Worm (Caenorhabditis elegans) whole organism, L4 larva: ENCODE results near the gene str-146.
A peak's percentile ranks its signal among the peaks of the same experiment; 100 is the strongest.

Source experiments
- F10B5.3 ChIP-seq: sonication (generic microtip); optimal IDR thresholded peaks from 2 replicates; lab custom pipeline; 2016; ENCODE audit warnings: mild to moderate bottlenecking, missing genetic modification characterization, missing compliant biosample characterization
- F44E2.7 ChIP-seq: fragments of 200-800 bp; sonication (Bioruptor generic); IDR thresholded peaks from 2 replicates; pipeline ENCODE4 v2.1.2; 2022; ENCODE audit warnings: missing genetic modification characterization, missing compliant biosample characterization
- Y105C5A.15 ChIP-seq: fragments of 200-800 bp; sonication (Bioruptor generic); IDR thresholded peaks from 2 replicates; pipeline ENCODE4 v1.3.6; 2022; ENCODE audit warnings: missing genetic modification characterization, missing compliant biosample characterization
- Y48G9A.11 ChIP-seq: fragments of 200-800 bp; sonication (Bioruptor generic); IDR thresholded peaks from 2 replicates; pipeline ENCODE4 v1.3.6; 2022; ENCODE audit warnings: missing genetic modification reagents, missing genetic modification characterization, missing compliant biosample characterization
- Y75B8A.6 ChIP-seq: fragments of 200-800 bp; sonication (Bioruptor generic); IDR thresholded peaks from 2 replicates; pipeline ENCODE4 v1.3.6; 2022; ENCODE audit warnings: missing genetic modification reagents, missing genetic modification characterization, missing compliant biosample characterization
- ZK337.2 ChIP-seq: fragments of 200-800 bp; sonication (Bioruptor generic); IDR thresholded peaks from 2 replicates; pipeline ENCODE4 v1.3.6; 2022; ENCODE audit warnings: missing genetic modification reagents, missing genetic modification characterization, missing compliant biosample characterization
- ZK546.5 ChIP-seq, 2 experiments: sonication (generic microtip); optimal IDR thresholded peaks; 2 replicates each; lab custom pipeline; 2017; ENCODE audit warnings: missing biosample characterization in 2 of 2, missing genetic modification characterization in 2 of 2
- aha-1 ChIP-seq: fragments of 150-350 bp; peaks from one replicate; lab custom pipeline; 2014; ENCODE audit warnings: missing biosample characterization, missing genetic modification characterization
- aly-2 ChIP-seq: sonication (generic microtip); optimal IDR thresholded peaks from 2 replicates; lab custom pipeline; 2018; ENCODE audit warnings: missing biosample characterization, missing genetic modification characterization
- attf-4 ChIP-seq: sonication (generic microtip); optimal IDR thresholded peaks from 3 replicates; lab custom pipeline; 2017; ENCODE audit warnings: missing biosample characterization, missing genetic modification characterization
- ceh-32 ChIP-seq: sonication (generic microtip); optimal IDR thresholded peaks from 2 replicates; lab custom pipeline; 2016; ENCODE audit warnings: mild to moderate bottlenecking, missing genetic modification characterization, missing compliant biosample characterization; ENCODE audit not compliant: poor library complexity
- ceh-44 ChIP-seq: fragments of 200-800 bp; sonication (Bioruptor generic); IDR thresholded peaks from 2 replicates; pipeline ENCODE4 v1.3.6; 2022; ENCODE audit warnings: missing genetic modification reagents, missing genetic modification characterization, missing compliant biosample characterization
- ceh-62 ChIP-seq: sonication (generic microtip); optimal IDR thresholded peaks from 2 replicates; lab custom pipeline; 2017; ENCODE audit warnings: missing biosample characterization, missing genetic modification characterization
- cey-2 ChIP-seq: sonication (generic microtip); optimal IDR thresholded peaks from 3 replicates; lab custom pipeline; 2017; ENCODE audit warnings: missing genetic modification characterization, mild to moderate bottlenecking, missing compliant biosample characterization, antibody characterized with exemption, borderline replicate concordance; ENCODE audit not compliant: insufficient read depth
- ctbp-1 ChIP-seq: fragments of 200-800 bp; sonication (Bioruptor generic); IDR thresholded peaks from 2 replicates; pipeline ENCODE4 v1.3.6; 2022; ENCODE audit warnings: missing genetic modification reagents, missing genetic modification characterization, missing compliant biosample characterization
- daf-16 ChIP-seq, 3 experiments: sonication (generic microtip); optimal IDR thresholded peaks; 2 replicates each; lab custom pipeline; 2016 to 2017; ENCODE audit warnings: missing genetic modification characterization in 3 of 3, missing genetic modification reagents in 3 of 3, mild to moderate bottlenecking in 2 of 3, missing compliant biosample characterization in 2 of 3, missing biosample characterization in 1 of 3, moderate library complexity in 1 of 3
- daf-19 ChIP-seq: fragments of 200-800 bp; sonication (Bioruptor generic); conservative IDR thresholded peaks from 2 replicates; pipeline ENCODE4 v1.3.6; 2022; ENCODE audit warnings: missing genetic modification characterization, missing compliant biosample characterization
- dpl-1 ChIP-seq: fragments of 150-350 bp; optimal IDR thresholded peaks from 2 replicates; lab custom pipeline; 2014; ENCODE audit warnings: missing biosample characterization, missing genetic modification reagents, missing genetic modification characterization
- duxl-1 ChIP-seq: sonication (generic microtip); optimal IDR thresholded peaks from 2 replicates; lab custom pipeline; 2016; ENCODE audit warnings: mild to moderate bottlenecking, missing genetic modification characterization, moderate library complexity, missing compliant biosample characterization; ENCODE audit not compliant: poor library complexity
- egl-43 ChIP-seq: fragments of 200-800 bp; sonication (Bioruptor generic); IDR thresholded peaks from 2 replicates; pipeline ENCODE4 v1.3.6; 2022; ENCODE audit warnings: missing genetic modification reagents, missing genetic modification characterization, missing compliant biosample characterization
- fos-1 ChIP-seq: fragments of 150-350 bp; optimal IDR thresholded peaks from 2 replicates; lab custom pipeline; 2014; ENCODE audit warnings: missing biosample characterization, missing genetic modification characterization
- lim-7 ChIP-seq: fragments of 200-800 bp; sonication (Bioruptor generic); IDR thresholded peaks from 2 replicates; pipeline ENCODE4 v1.3.6; 2022; ENCODE audit warnings: missing genetic modification characterization, missing compliant biosample characterization
- lin-1 ChIP-seq: fragments of 200-800 bp; sonication (Bioruptor generic); IDR thresholded peaks from 2 replicates; pipeline ENCODE4 v1.3.6; 2022; ENCODE audit warnings: missing genetic modification reagents, missing genetic modification characterization, missing compliant biosample characterization
- lin-13 ChIP-seq: fragments of 150-350 bp; optimal IDR thresholded peaks from 2 replicates; lab custom pipeline; 2014; ENCODE audit warnings: missing biosample characterization, missing genetic modification reagents, missing genetic modification characterization
- lin-15B ChIP-seq: fragments of 150-350 bp; sonication (generic microtip); optimal IDR thresholded peaks from 3 replicates; lab custom pipeline; 2014; ENCODE audit warnings: missing biosample characterization, missing genetic modification characterization
- lin-29 ChIP-seq: fragments of 200-800 bp; sonication (Bioruptor generic); IDR thresholded peaks from 2 replicates; pipeline ENCODE4 v1.3.6; 2022; ENCODE audit warnings: missing genetic modification reagents, missing genetic modification characterization, missing compliant biosample characterization
- lin-39 ChIP-seq: fragments of 150-350 bp; optimal IDR thresholded peaks from 2 replicates; lab custom pipeline; 2014; ENCODE audit warnings: missing biosample characterization, missing genetic modification reagents, missing genetic modification characterization
- lir-3 ChIP-seq: sonication (generic microtip); optimal IDR thresholded peaks from 2 replicates; lab custom pipeline; 2016; ENCODE audit warnings: mild to moderate bottlenecking, missing genetic modification characterization, missing compliant biosample characterization
- madf-5 ChIP-seq, 2 experiments: fragments of 200-800 bp; sonication (Bioruptor generic); IDR thresholded peaks; 2 replicates each; pipeline ENCODE4 v1.3.6; 2022; ENCODE audit warnings: missing compliant biosample characterization in 2 of 2, missing genetic modification characterization in 2 of 2
- mdl-1 ChIP-seq, 2 experiments: fragments of 150-350 bp in 1 of 2; sonication (generic microtip) in 1 of 2; optimal IDR thresholded peaks; 2 replicates each; lab custom pipeline; 2014 to 2017; ENCODE audit warnings: missing biosample characterization in 2 of 2, missing genetic modification characterization in 2 of 2
- mes-2 ChIP-seq: sonication (generic microtip); optimal IDR thresholded peaks from 2 replicates; lab custom pipeline; 2016; ENCODE audit warnings: missing genotype, mild to moderate bottlenecking, missing genetic modification characterization, missing compliant biosample characterization; ENCODE audit not compliant: poor library complexity, severe bottlenecking
- nhr-10 ChIP-seq: fragments of 150-350 bp; optimal IDR thresholded peaks from 2 replicates; lab custom pipeline; 2014; ENCODE audit warnings: missing biosample characterization, missing genetic modification characterization
- nhr-237 ChIP-seq: sonication (generic microtip); optimal IDR thresholded peaks from 2 replicates; lab custom pipeline; 2017; ENCODE audit warnings: missing biosample characterization, missing genetic modification characterization
- nhr-28 ChIP-seq: fragments of 150-350 bp; optimal IDR thresholded peaks from 2 replicates; lab custom pipeline; 2014; ENCODE audit warnings: missing biosample characterization, missing genetic modification characterization
- nhr-48 ChIP-seq: sonication (generic microtip); optimal IDR thresholded peaks from 2 replicates; lab custom pipeline; 2016; ENCODE audit warnings: mild to moderate bottlenecking, missing genetic modification characterization, missing compliant biosample characterization
- nhr-77 ChIP-seq: fragments of 150-350 bp; optimal IDR thresholded peaks from 2 replicates; lab custom pipeline; 2014; ENCODE audit warnings: missing biosample characterization, missing genetic modification characterization
- php-3 ChIP-seq: fragments of 200-800 bp; sonication (Bioruptor generic); IDR thresholded peaks from 2 replicates; pipeline ENCODE4 v1.3.6; 2022; ENCODE audit warnings: missing genetic modification reagents, missing genetic modification characterization, missing compliant biosample characterization
- saeg-2 ChIP-seq: fragments of 200-800 bp; sonication (Bioruptor generic); IDR thresholded peaks from 2 replicates; pipeline ENCODE4 v1.3.6; 2022; ENCODE audit warnings: missing genetic modification reagents, missing genetic modification characterization, missing compliant biosample characterization
- snpc-4 ChIP-seq: fragments of 150-350 bp; optimal IDR thresholded peaks from 2 replicates; lab custom pipeline; 2014; ENCODE audit warnings: missing biosample characterization, missing genetic modification characterization
- unc-130 ChIP-seq: sonication (generic microtip); optimal IDR thresholded peaks from 2 replicates; lab custom pipeline; 2016; ENCODE audit warnings: missing genetic modification reagents, missing genetic modification characterization, missing compliant biosample characterization
- unc-62 ChIP-seq, 3 experiments: fragments of 150-350 bp in 1 of 3; sonication (generic microtip); optimal IDR thresholded peaks in 2 of 3; peaks in 1 of 3; 1 replicate in 1 of 3; 2 replicates in 2 of 3; lab custom pipeline; 2014 to 2017; ENCODE audit warnings: missing biosample characterization in 3 of 3, missing genetic modification characterization in 3 of 3, missing genetic modification reagents in 3 of 3, missing genotype in 1 of 3

str-146 gene

DNA sequence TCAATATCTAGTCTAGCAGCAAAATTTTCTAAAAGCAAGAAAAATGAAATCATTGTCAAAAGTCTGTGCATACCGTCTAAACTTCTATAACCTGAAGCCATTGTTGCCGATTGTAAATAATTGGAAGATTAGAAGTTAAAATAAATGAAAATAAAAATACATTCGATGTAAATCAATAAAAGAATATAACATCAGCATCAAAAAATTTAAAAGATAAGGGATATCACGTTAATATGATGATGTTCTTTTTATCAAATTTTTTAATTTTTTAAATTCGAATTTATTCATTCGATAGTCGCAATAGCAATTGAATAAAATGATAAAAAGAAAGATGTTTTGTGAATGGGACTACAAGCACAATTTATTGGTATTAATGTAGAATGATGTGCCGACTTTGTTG is 10.1 kb downstream of the str-146 start, which contains the start of gene C09H5.7:
Gene C09H5.7, minus strand, starts transcription at position 101 of the 400 bp plus-strand sequence.
- TF ChIP-seq ceh-44 (GFP tag; lab: Robert Waterston, UW), result no peak
- TF ChIP-seq lin-1, result no peak
- TF ChIP-seq attf-4 (tag; lab: Kevin White, UChicago), result no peak

DNA sequence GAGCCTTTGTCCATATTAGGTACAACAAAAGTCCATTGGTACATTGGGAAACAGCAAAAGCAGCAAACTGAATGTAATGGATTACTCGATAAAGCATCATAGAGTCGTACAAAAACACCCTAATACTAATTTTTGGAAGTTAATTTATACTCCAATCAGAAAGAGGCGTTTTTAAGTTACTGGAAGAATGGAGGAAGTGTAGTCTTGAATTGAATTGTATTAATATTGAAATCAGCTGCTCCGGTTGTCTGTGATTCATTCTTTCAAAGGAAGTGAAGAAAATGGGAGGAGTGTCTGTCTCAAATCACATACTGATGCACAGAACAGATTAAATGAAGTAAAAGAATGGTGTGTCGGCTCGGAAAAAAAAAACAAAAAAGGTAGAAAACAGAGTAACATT is 13.7 kb downstream of the str-146 start, which contains the start of gene str-131:
Gene str-131, minus strand, starts transcription at position 101 of the 400 bp plus-strand sequence.
- TF ChIP-seq Y75B8A.6 (GFP tag; lab: Robert Waterston, UW) (no peak), ctbp-1 (GFP tag; lab: Robert Waterston, UW) (no peak), fos-1 (tag; lab: Kevin White, UChicago) (no peak), daf-16 (GFP tag; optimal IDR thresholded peaks at IDR 0.05; lab: Kevin White, UChicago) (no peak), daf-16 (tag; optimal IDR thresholded peaks at IDR 0.05; lab: Kevin White, UChicago) (no peak), lir-3 (tag; lab: Kevin White, UChicago) (no peak), snpc-4 (no peak), duxl-1 (tag; lab: Kevin White, UChicago) (no peak), lin-29 (GFP tag; lab: Robert Waterston, UW) (no peak), F10B5.3 (tag; lab: Kevin White, UChicago) (no peak), daf-19 (no peak), unc-130 (GFP tag; lab: Kevin White, UChicago) (no peak), dpl-1 (GFP tag; lab: Kevin White, UChicago) (no peak), nhr-10 (tag; lab: Kevin White, UChicago) (no peak), F44E2.7 (GFP tag; lab: Robert Waterston, UW) (no peak), lin-13 (GFP tag; lab: Kevin White, UChicago) (no peak), mdl-1 (tag; optimal IDR thresholded peaks at IDR 0.05; lab: Kevin White, UChicago) (no peak), egl-43 (GFP tag; lab: Robert Waterston, UW) (no peak), lim-7 (GFP tag; lab: Robert Waterston, UW) (no peak)

DNA sequence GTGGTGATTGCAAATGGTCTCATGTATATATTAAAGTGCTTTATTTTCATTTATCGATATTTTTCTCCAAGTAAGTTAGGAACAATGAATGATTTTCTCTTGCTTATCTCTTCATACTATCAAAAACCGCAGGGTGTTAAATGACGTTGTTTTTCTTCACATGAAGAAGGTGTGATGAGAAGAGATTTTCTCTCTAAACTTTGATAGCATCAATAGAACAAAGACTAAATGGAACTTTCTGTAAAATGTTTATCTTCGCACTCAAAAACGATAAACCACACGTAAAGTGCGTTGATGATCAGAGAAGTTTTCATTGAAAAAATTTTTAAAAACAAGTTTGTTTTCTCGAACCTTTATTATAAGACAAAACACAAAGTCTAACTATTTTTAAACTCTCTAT is 15.5 kb downstream of the str-146 start:
- peak; percentile 27 for TF ChIP-seq nhr-28
- TF ChIP-seq cey-2 (tag; lab: Kevin White, UChicago), result no peak
- TF ChIP-seq F44E2.7 (GFP tag; lab: Robert Waterston, UW), result no peak
- peak; percentile 18 for TF ChIP-seq nhr-48 (tag; lab: Kevin White, UChicago)
- TF ChIP-seq mdl-1 (tag; optimal IDR thresholded peaks at IDR 0.05; lab: Kevin White, UChicago), result peak in 1 of 2 experiments; percentile 32
- no peak for TF ChIP-seq nhr-237 (tag; lab: Kevin White, UChicago)
- TF ChIP-seq ZK337.2 (GFP tag; lab: Robert Waterston, UW), result no peak

DNA sequence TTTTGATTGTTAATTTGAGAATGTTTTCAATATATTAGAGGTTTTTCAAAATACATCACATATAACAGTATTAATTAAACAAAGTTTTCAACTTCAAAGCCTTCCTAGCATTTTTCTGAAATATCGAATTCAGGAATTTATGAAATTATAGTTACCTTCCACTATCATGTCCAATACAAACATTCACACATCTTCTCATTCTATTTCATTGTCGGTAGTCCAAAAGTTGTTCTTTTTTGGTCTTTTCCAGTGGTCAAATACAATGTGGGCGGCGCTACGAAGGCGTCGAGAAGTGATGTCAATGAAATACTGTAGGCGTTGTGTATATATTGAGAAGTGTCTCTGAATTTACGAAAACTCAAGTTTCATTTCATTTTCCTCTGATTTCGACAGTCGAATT is 19.6 kb downstream of the str-146 start, which contains the start of gene catp-3:
Gene catp-3, plus strand, starts transcription at position 301 of the 400 bp plus-strand sequence.
- TF ChIP-seq mdl-1 (tag; optimal IDR thresholded peaks at IDR 0.05; lab: Kevin White, UChicago) (no peak), nhr-77 (tag; lab: Kevin White, UChicago) (no peak), Y48G9A.11 (GFP tag; lab: Robert Waterston, UW) (no peak), lin-15B (tag; lab: Kevin White, UChicago) (no peak)

DNA sequence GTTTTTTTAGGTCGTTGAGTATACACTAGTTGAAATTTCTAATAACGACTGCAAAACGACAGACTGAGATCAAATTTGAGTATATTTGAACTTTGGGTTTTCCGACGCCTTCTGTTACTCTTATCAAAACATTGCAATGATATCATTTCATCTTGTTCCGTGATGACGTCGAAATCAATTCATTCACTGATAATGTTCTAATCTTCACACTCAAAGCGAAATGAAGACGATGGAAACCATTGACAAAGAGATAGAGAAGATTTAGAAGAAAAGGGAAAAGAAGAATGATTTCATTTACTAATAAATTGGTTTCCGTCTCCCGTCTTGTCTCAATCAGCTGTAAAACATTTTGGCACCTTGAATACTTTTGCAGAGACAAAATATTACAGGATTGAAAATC is 22.1 kb downstream of the str-146 start:
- TF ChIP-seq ZK337.2 (GFP tag; lab: Robert Waterston, UW) (no peak), cey-2 (tag; lab: Kevin White, UChicago) (no peak), ceh-32 (tag; lab: Kevin White, UChicago) (no peak), madf-5 (GFP tag; IDR thresholded peaks at IDR 0.05; lab: Robert Waterston, UW) (no peak), nhr-28 (peak; percentile 52), snpc-4 (no peak), mdl-1 (tag; optimal IDR thresholded peaks at IDR 0.05; lab: Kevin White, UChicago) (peak in 1 of 2 experiments; percentile 24), attf-4 (tag; lab: Kevin White, UChicago) (no peak), saeg-2 (GFP tag; lab: Robert Waterston, UW) (no peak), ceh-62 (no peak), aly-2 (tag; lab: Kevin White, UChicago) (no peak), mes-2 (tag; lab: Kevin White, UChicago) (no peak), unc-62 (GFP tag; optimal IDR thresholded peaks at IDR 0.05 in 1 of 2; lab: Kevin White, UChicago) (peak in 1 of 2 experiments; percentile 80), unc-62 (tag; optimal IDR thresholded peaks at IDR 0.05; lab: Kevin White, UChicago) (no peak), ctbp-1 (GFP tag; lab: Robert Waterston, UW) (no peak), Y105C5A.15 (GFP tag; lab: Robert Waterston, UW) (no peak), php-3 (no peak), ZK546.5 (tag; optimal IDR thresholded peaks at IDR 0.05; lab: Kevin White, UChicago) (no peak), lin-39 (tag; lab: Kevin White, UChicago) (no peak), aha-1 (tag; lab: Kevin White, UChicago) (no peak), nhr-77 (tag; lab: Kevin White, UChicago) (no peak)
